Worm (Caenorhabditis elegans): ENCODE data around the gene F23B12.4.
A peak's percentile ranks its signal among the peaks of the same experiment; 100 is the strongest.

The F23B12.4 gene

DNA sequence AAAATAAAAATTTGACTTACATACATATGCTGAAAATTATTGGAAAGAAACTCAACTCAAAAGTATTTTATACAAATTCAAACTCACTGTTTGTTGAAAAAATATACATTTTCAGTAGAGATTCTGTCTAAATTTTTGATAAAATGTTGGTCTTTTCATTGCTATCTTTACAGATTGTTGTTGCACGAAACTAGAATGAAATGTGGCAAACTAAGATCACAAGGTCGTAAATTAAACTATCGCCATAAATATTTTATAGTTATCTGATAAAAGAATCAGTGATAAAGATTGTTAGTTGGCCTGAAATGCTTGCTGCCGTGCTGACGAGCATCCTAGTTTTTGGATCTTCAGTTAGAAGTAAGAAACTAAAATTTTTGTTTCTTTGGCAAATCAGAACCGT is 38.0 kb downstream of the F23B12.4 start, which contains the start of gene clec-55:
Gene clec-55 (plus strand): TSS at position 301 of the 400 bp plus-strand sequence.
- no peak for TF ChIP-seq F26F4.8 (GFP tag; conservative IDR thresholded peaks at IDR 0.05)
- TF ChIP-seq Y5F2A.4 (GFP tag; optimal IDR thresholded peaks at IDR 0.05) = no peak
- TF ChIP-seq hmg-1.1 (GFP tag; IDR thresholded peaks at IDR 0.05) = no peak
- TF ChIP-seq F10B5.3 (tag; optimal IDR thresholded peaks at IDR 0.05) = no peak
- TF ChIP-seq pqm-1 (tag; optimal IDR thresholded peaks at IDR 0.05) = no peak
- no peak for TF ChIP-seq daf-19 (GFP tag; conservative IDR thresholded peaks at IDR 0.05)
- TF ChIP-seq attf-4 (tag; optimal IDR thresholded peaks at IDR 0.05) = no peak
- no peak for TF ChIP-seq snpc-1.2 (GFP tag; IDR thresholded peaks at IDR 0.05)
- no peak for TF ChIP-seq ceh-20 (GFP tag; IDR thresholded peaks at IDR 0.05)
- TF ChIP-seq ceh-44 (GFP tag; IDR thresholded peaks at IDR 0.05) = no peak
- no peak for TF ChIP-seq ctbp-1 (GFP tag; IDR thresholded peaks at IDR 0.05)
- no peak for TF ChIP-seq unc-62 (GFP tag; optimal IDR thresholded peaks at IDR 0.05 in 1 of 2)
- no peak for TF ChIP-seq unc-62 (tag; optimal IDR thresholded peaks at IDR 0.05)
- TF ChIP-seq tra-1 (GFP tag; IDR thresholded peaks at IDR 0.05) = no peak
- TF ChIP-seq dmd-8 (GFP tag; IDR thresholded peaks at IDR 0.05) = no peak
- no peak for TF ChIP-seq lim-7 (GFP tag; IDR thresholded peaks at IDR 0.05)
- TF ChIP-seq dpl-1 (GFP tag; optimal IDR thresholded peaks at IDR 0.05) = no peak

ce11 chrV:14480533-14480932 is 39.6 kb downstream of the F23B12.4 start:
- TF ChIP-seq set-16 (GFP tag; IDR thresholded peaks at IDR 0.05) (peak; percentile 83), ceh-44 (GFP tag; IDR thresholded peaks at IDR 0.05) (no peak), ceh-62 (tag; optimal IDR thresholded peaks at IDR 0.05) (no peak)

ce11 chrV:14481401-14481800 is 40.5 kb downstream of the F23B12.4 start, which contains the start of gene R02D5.7:
R02D5.7 (minus strand) TSS chrV:14481501.
- no peak for TF ChIP-seq snpc-4 (tag; optimal IDR thresholded peaks at IDR 0.05)
- TF ChIP-seq pqm-1 (tag; optimal IDR thresholded peaks at IDR 0.05) = peak; percentile 11

DNA sequence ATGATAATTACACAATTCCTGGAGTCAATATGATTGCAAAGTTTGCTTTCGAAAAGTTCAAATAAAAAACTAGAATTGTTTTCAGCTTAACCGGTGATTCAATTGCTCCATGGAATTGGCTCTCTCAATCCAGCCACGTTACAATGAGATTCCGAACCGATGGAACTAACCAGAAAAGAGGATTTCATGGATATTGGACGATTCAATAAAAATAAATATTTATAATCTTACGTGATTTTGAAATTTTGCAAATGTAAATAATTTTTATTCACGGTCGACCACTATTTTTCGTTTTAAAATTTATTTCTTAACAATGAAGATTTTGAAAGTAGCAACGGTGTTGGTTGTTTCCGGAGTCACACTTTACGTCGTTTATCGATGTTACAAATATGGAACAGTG is 41.0 kb downstream of the F23B12.4 start, which contains the start of gene R02D5.10:
Gene R02D5.10 (plus strand): TSS at position 301 of the 400 bp plus-strand sequence.
- no peak for TF ChIP-seq tag-97 (GFP tag; IDR thresholded peaks at IDR 0.05)
- no peak for TF ChIP-seq lin-38 (GFP tag; IDR thresholded peaks at IDR 0.05)
- no peak for TF ChIP-seq zfp-3 (GFP tag; conservative IDR thresholded peaks at IDR 0.05)
- no peak for TF ChIP-seq spr-1 (tag; optimal IDR thresholded peaks at IDR 0.05)
- no peak for TF ChIP-seq F49E8.2 (tag; optimal IDR thresholded peaks at IDR 0.05; ENCODE audit: borderline replicate concordance)
- no peak for TF ChIP-seq skn-1 (tag; optimal IDR thresholded peaks at IDR 0.05)
- no peak for TF ChIP-seq nhr-28 (tag; optimal IDR thresholded peaks at IDR 0.05)
- no peak for TF ChIP-seq F10B5.3 (tag; optimal IDR thresholded peaks at IDR 0.05)
- no peak for TF ChIP-seq mxl-2 (GFP tag; conservative IDR thresholded peaks at IDR 0.05)

DNA sequence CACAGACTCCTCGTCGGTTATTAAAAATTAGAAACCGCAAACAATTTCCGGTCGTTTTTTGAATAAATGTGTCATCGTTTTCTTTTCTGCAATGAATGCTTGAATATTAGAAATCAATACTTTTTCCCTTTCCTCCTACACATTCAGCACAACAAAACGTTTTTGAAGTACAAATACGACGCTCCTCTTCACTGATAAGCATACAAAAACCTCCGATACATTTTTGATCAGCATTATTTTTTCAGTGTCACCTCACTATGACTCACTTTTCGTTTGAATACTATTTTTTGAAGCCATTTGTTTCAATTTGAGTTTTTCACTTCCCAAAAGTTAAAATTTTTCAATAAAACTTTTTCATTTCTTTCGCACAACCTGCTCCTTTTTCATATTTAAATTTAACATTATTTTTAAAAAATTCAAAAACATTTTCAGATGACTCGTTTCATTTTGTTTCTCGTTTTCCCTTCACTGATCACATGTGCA is 41.8 kb downstream of the F23B12.4 start, which contains the start of gene R02D5.3:
Gene R02D5.3 (plus strand): TSS at position 433 of the 483 bp plus-strand sequence.
- TF ChIP-seq ceh-28 (tag; optimal IDR thresholded peaks at IDR 0.05) = no peak
- TF ChIP-seq pqm-1 (tag; optimal IDR thresholded peaks at IDR 0.05) = peak; percentile 38
- TF ChIP-seq nhr-10 (tag; optimal IDR thresholded peaks at IDR 0.05) = no peak
- TF ChIP-seq nhr-28 (tag; optimal IDR thresholded peaks at IDR 0.05) = peak; percentile 90
- TF ChIP-seq mxl-2 (GFP tag; conservative IDR thresholded peaks at IDR 0.05) = no peak
- TF ChIP-seq dve-1 (tag; optimal IDR thresholded peaks at IDR 0.05; ENCODE audit: insufficient read depth) = peak; percentile 52
- no peak for TF ChIP-seq daf-16 (GFP tag; optimal IDR thresholded peaks at IDR 0.05)
- peak; percentile 32 for TF ChIP-seq daf-16 (tag; optimal IDR thresholded peaks at IDR 0.05)
- TF ChIP-seq nhr-42 (GFP tag; IDR thresholded peaks at IDR 0.05) = no peak
- no peak for TF ChIP-seq Y48G9A.11 (GFP tag; IDR thresholded peaks at IDR 0.05)
- no peak for TF ChIP-seq php-3 (GFP tag; IDR thresholded peaks at IDR 0.05)
- TF ChIP-seq dmd-6 (GFP tag; IDR thresholded peaks at IDR 0.05) = peak; percentile 32; the same call in 1 of the 2 replicates
